Worm (Caenorhabditis elegans) whole organism, L1 larva: Measurements from ENCODE around the gene srlf-33.

ENCODE experiments used
- C16A3.4 ChIP-seq: fragments of 150-350 bp; optimal IDR thresholded peaks from 2 replicates; lab custom pipeline; 2014; ENCODE audit warnings: missing biosample characterization, missing genetic modification characterization
- Y116A8C.19 ChIP-seq: sonication (generic microtip); optimal IDR thresholded peaks from 2 replicates; lab custom pipeline; 2016; ENCODE audit warnings: missing compliant biosample characterization, missing genetic modification characterization, borderline replicate concordance
- alr-1 ChIP-seq: fragments of 200-800 bp; sonication (Bioruptor generic); optimal IDR thresholded peaks from 2 replicates; lab custom pipeline; 2018; ENCODE audit warnings: borderline replicate concordance, mild to moderate bottlenecking, missing genetic modification characterization, missing compliant biosample characterization
- blmp-1 ChIP-seq: fragments of 150-350 bp; optimal IDR thresholded peaks from 2 replicates; lab custom pipeline; 2014; ENCODE audit warnings: missing biosample characterization, missing genetic modification characterization
- ceh-8 ChIP-seq: fragments of 200-800 bp; sonication (Bioruptor generic); optimal IDR thresholded peaks from 2 replicates; lab custom pipeline; 2018; ENCODE audit warnings: mild to moderate bottlenecking, missing genetic modification characterization, moderate library complexity, missing compliant biosample characterization
- ceh-82 ChIP-seq, 3 experiments: fragments of 150-350 bp in 1 of 3; sonication (generic microtip) in 2 of 3; optimal IDR thresholded peaks; 2 replicates each; lab custom pipeline; 2014 to 2017; ENCODE audit warnings: missing biosample characterization in 3 of 3, missing genetic modification characterization in 3 of 3
- ceh-88 ChIP-seq: fragments of 200-800 bp; sonication (Bioruptor generic); IDR thresholded peaks from 2 replicates; pipeline ENCODE4 v1.3.6; 2022; ENCODE audit warnings: missing genetic modification characterization, missing compliant biosample characterization
- dpl-1 ChIP-seq, 3 experiments: fragments of 150-350 bp in 2 of 3; sonication (generic microtip) in 1 of 3; optimal IDR thresholded peaks; 2 replicates each; lab custom pipeline; 2014 to 2017; ENCODE audit warnings: missing biosample characterization in 3 of 3, missing genetic modification characterization in 3 of 3, missing genetic modification reagents in 3 of 3
- efl-1 ChIP-seq, 4 experiments: fragments of 150-350 bp; optimal IDR thresholded peaks in 3 of 4; peaks in 1 of 4; 1 replicate in 1 of 4; 2 replicates in 3 of 4; lab custom pipeline; 2014; ENCODE audit warnings: missing biosample characterization in 2 of 4, missing genetic modification characterization in 2 of 4, missing genetic modification reagents in 2 of 4
- elt-2 ChIP-seq: sonication (generic microtip); optimal IDR thresholded peaks from 2 replicates; lab custom pipeline; 2016; ENCODE audit warnings: missing genetic modification characterization, mild to moderate bottlenecking, inconsistent platforms, missing compliant biosample characterization, missing genetic modification reagents
- elt-3 ChIP-seq, 6 experiments: fragments of 150-350 bp in 1 of 6; sonication (generic microtip); optimal IDR thresholded peaks; 2 replicates each; lab custom pipeline; 2017 to 2018; ENCODE audit warnings: missing biosample characterization in 6 of 6, missing genetic modification characterization in 6 of 6, inconsistent platforms in 1 of 6
- fos-1 ChIP-seq: fragments of 150-350 bp; optimal IDR thresholded peaks from 2 replicates; lab custom pipeline; 2014; ENCODE audit warnings: missing biosample characterization, missing genetic modification characterization
- grh-1 ChIP-seq: fragments of 200-800 bp; sonication (Bioruptor generic); IDR thresholded peaks from 2 replicates; pipeline ENCODE4 v1.3.6; 2022; ENCODE audit warnings: missing genetic modification reagents, missing genetic modification characterization, missing compliant biosample characterization
- hlh-4 ChIP-seq: sonication (generic microtip); optimal IDR thresholded peaks from 2 replicates; lab custom pipeline; 2016; ENCODE audit warnings: mild to moderate bottlenecking, missing genetic modification characterization, missing compliant biosample characterization
- irx-1 ChIP-seq: sonication (generic microtip); optimal IDR thresholded peaks from 2 replicates; lab custom pipeline; 2016; ENCODE audit warnings: missing genetic modification characterization, missing compliant biosample characterization
- isw-1 ChIP-seq: fragments of 200-800 bp; sonication (Bioruptor generic); IDR thresholded peaks from 2 replicates; pipeline ENCODE4 v1.3.6; 2022; ENCODE audit warnings: missing genetic modification characterization, missing compliant biosample characterization
- jun-1 ChIP-seq: fragments of 150-350 bp; optimal IDR thresholded peaks from 2 replicates; lab custom pipeline; 2014; ENCODE audit warnings: missing biosample characterization, missing genetic modification reagents, missing genetic modification characterization
- lin-13 ChIP-seq: fragments of 150-350 bp; optimal IDR thresholded peaks from 2 replicates; lab custom pipeline; 2014; ENCODE audit warnings: missing biosample characterization, missing genetic modification reagents, missing genetic modification characterization
- lin-14 ChIP-seq: fragments of 200-800 bp; sonication (Bioruptor generic); optimal IDR thresholded peaks from 2 replicates; lab custom pipeline; 2018; ENCODE audit warnings: mild to moderate bottlenecking, missing genetic modification characterization, moderate library complexity, missing compliant biosample characterization
- lin-35 ChIP-seq, 2 experiments: fragments of 150-350 bp; optimal IDR thresholded peaks; 2 replicates each; lab custom pipeline; 2014; ENCODE audit warnings: missing biosample characterization in 2 of 2, missing genetic modification characterization in 2 of 2, missing genetic modification reagents in 2 of 2
- lir-3 ChIP-seq: sonication (generic microtip); optimal IDR thresholded peaks from 2 replicates; lab custom pipeline; 2016; ENCODE audit warnings: mild to moderate bottlenecking, missing genetic modification characterization, moderate library complexity, missing compliant biosample characterization; ENCODE audit not compliant: poor library complexity
- lsy-2 ChIP-seq, 2 experiments: fragments of 150-350 bp; optimal IDR thresholded peaks; 2 replicates each; lab custom pipeline; 2014; ENCODE audit warnings: missing biosample characterization in 2 of 2, missing genetic modification characterization in 2 of 2
- mdl-1 ChIP-seq, 2 experiments: fragments of 150-350 bp; optimal IDR thresholded peaks; 2 replicates each; lab custom pipeline; 2014 to 2017; ENCODE audit warnings: missing biosample characterization in 2 of 2, missing genetic modification characterization in 2 of 2, inconsistent platforms in 1 of 2
- mep-1 ChIP-seq: fragments of 150-350 bp; optimal IDR thresholded peaks from 2 replicates; lab custom pipeline; 2014; ENCODE audit warnings: missing biosample characterization, missing genetic modification characterization
- nhr-12 ChIP-seq: sonication (generic microtip); optimal IDR thresholded peaks from 2 replicates; lab custom pipeline; 2017; ENCODE audit warnings: missing biosample characterization, missing genetic modification characterization
- nhr-19 ChIP-seq: fragments of 200-800 bp; sonication (Bioruptor generic); conservative IDR thresholded peaks from 2 replicates; pipeline ENCODE4 v1.3.6; 2022; ENCODE audit warnings: missing genetic modification characterization, missing compliant biosample characterization
- nhr-20 ChIP-seq: sonication (generic microtip); optimal IDR thresholded peaks from 2 replicates; lab custom pipeline; 2016; ENCODE audit warnings: mild to moderate bottlenecking, missing genetic modification characterization, missing compliant biosample characterization
- nhr-47 ChIP-seq: sonication (generic microtip); optimal IDR thresholded peaks from 2 replicates; lab custom pipeline; 2016; ENCODE audit warnings: mild to moderate bottlenecking, missing genetic modification characterization, moderate library complexity, missing compliant biosample characterization
- nhr-71 ChIP-seq: sonication (generic microtip); optimal IDR thresholded peaks from 2 replicates; lab custom pipeline; 2016; ENCODE audit warnings: mild to moderate bottlenecking, missing genetic modification characterization, moderate library complexity, missing compliant biosample characterization
- nhr-77 ChIP-seq: fragments of 150-350 bp; optimal IDR thresholded peaks from 2 replicates; lab custom pipeline; 2014; ENCODE audit warnings: missing biosample characterization, missing genetic modification characterization
- nhr-85 ChIP-seq: sonication (generic microtip); peaks from one replicate; lab custom pipeline; 2016; ENCODE audit warnings: missing genetic modification characterization, inconsistent platforms, missing compliant biosample characterization
- nhr-90 ChIP-seq: sonication (generic microtip); optimal IDR thresholded peaks from 2 replicates; lab custom pipeline; 2016; ENCODE audit warnings: mild to moderate bottlenecking, missing genetic modification characterization, missing compliant biosample characterization; ENCODE audit not compliant: poor library complexity
- pag-3 ChIP-seq: sonication (generic microtip); optimal IDR thresholded peaks from 2 replicates; lab custom pipeline; 2017; ENCODE audit warnings: missing genetic modification characterization, mild to moderate bottlenecking, missing compliant biosample characterization, antibody characterized with exemption, borderline replicate concordance; ENCODE audit not compliant: insufficient read depth
- pqm-1 ChIP-seq: sonication (generic microtip); optimal IDR thresholded peaks from 3 replicates; lab custom pipeline; 2017; ENCODE audit warnings: missing biosample characterization, missing genetic modification characterization
- rnt-1 ChIP-seq: sonication (generic microtip); optimal IDR thresholded peaks from 2 replicates; lab custom pipeline; 2016; ENCODE audit warnings: mild to moderate bottlenecking, missing genetic modification characterization, moderate library complexity, missing compliant biosample characterization
- skn-1 ChIP-seq: fragments of 150-350 bp; optimal IDR thresholded peaks from 2 replicates; lab custom pipeline; 2014; ENCODE audit warnings: missing biosample characterization, missing genetic modification characterization
- snu-23 ChIP-seq: sonication (generic microtip); optimal IDR thresholded peaks from 2 replicates; lab custom pipeline; 2016; ENCODE audit warnings: missing genetic modification characterization, missing compliant biosample characterization
- swsn-7 ChIP-seq: sonication (generic microtip); optimal IDR thresholded peaks from 2 replicates; lab custom pipeline; 2016; ENCODE audit warnings: missing genetic modification characterization, missing compliant biosample characterization
- tbx-2 ChIP-seq: sonication (generic microtip); optimal IDR thresholded peaks from 2 replicates; lab custom pipeline; 2016; ENCODE audit warnings: missing genetic modification characterization, missing compliant biosample characterization
- unc-98 ChIP-seq: fragments of 200-800 bp; sonication (Bioruptor generic); IDR thresholded peaks from 2 replicates; pipeline ENCODE4 v1.3.6; 2022; ENCODE audit warnings: missing genetic modification characterization, missing compliant biosample characterization
- xbp-1 ChIP-seq: sonication (generic microtip); optimal IDR thresholded peaks from 2 replicates; lab custom pipeline; 2016; ENCODE audit warnings: missing genetic modification characterization, missing compliant biosample characterization
- zip-4 ChIP-seq: fragments of 200-800 bp; sonication (Bioruptor generic); optimal IDR thresholded peaks from 2 replicates; lab custom pipeline; 2018; ENCODE audit warnings: mild to moderate bottlenecking, missing genetic modification characterization, moderate library complexity, missing compliant biosample characterization
- ztf-11 ChIP-seq, 2 experiments: sonication (generic microtip); optimal IDR thresholded peaks; 2 replicates each; lab custom pipeline; 2016 to 2017; ENCODE audit warnings: missing genetic modification characterization in 2 of 2, missing biosample characterization in 1 of 2, missing compliant biosample characterization in 1 of 2

The srlf-33 gene

DNA sequence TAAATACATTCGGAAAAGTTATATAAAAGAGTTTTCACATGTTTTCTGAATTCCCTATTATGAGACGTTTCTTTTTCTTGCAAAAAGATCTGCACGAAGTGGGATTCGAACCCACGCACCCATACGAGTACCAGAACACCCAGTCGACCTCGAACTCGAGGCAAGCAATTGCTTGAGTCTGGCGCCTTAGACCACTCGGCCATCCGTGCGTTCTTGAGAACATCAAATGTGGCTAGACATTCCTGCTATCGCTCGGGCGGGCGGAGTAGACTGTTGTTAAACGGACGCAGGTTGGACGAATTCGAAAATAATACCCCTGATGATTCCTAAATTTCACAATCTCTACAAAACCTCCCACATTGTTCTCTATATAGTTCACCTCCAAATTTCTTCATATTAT is 3.1 kb upstream of the srlf-33 start:
- TF ChIP-seq C16A3.4 (tag; lab: Kevin White, UChicago): peak; percentile 43
- TF ChIP-seq elt-2 (tag; lab: Kevin White, UChicago): peak; percentile 32
- peak; percentile 83 for TF ChIP-seq rnt-1
- TF ChIP-seq efl-1 (optimal IDR thresholded peaks at IDR 0.05; lab: Kevin White, UChicago): peak; percentile 27 to 46
- TF ChIP-seq efl-1 (GFP tag; optimal IDR thresholded peaks at IDR 0.05 in 1 of 2; lab: Kevin White, UChicago): peak; percentile 6 to 88
- peak; percentile 27; the same call in 1 of the 2 replicates for TF ChIP-seq grh-1 (GFP tag; lab: Robert Waterston, UW)
- peak; percentile 55 for TF ChIP-seq skn-1 (tag; lab: Kevin White, UChicago)
- TF ChIP-seq swsn-7 (tag; lab: Kevin White, UChicago): peak; percentile 29
- peak in 1 of 2 experiments; percentile 58 for TF ChIP-seq mdl-1 (tag; optimal IDR thresholded peaks at IDR 0.05; lab: Kevin White, UChicago)
- peak in 1 of 2 experiments; percentile 66 for TF ChIP-seq lsy-2 (tag; optimal IDR thresholded peaks at IDR 0.05; lab: Kevin White, UChicago)
- no peak for TF ChIP-seq pag-3 (tag; lab: Kevin White, UChicago)
- TF ChIP-seq unc-98 (GFP tag; lab: Robert Waterston, UW): no peak
- TF ChIP-seq lin-35 (GFP tag; optimal IDR thresholded peaks at IDR 0.05; lab: Kevin White, UChicago): peak; percentile 36 to 76
- no peak for TF ChIP-seq isw-1 (GFP tag; lab: Robert Waterston, UW)
- TF ChIP-seq ceh-8 (GFP tag; lab: Kevin White, UChicago): no peak
- TF ChIP-seq lin-14 (GFP tag; lab: Kevin White, UChicago): peak; percentile 41
- TF ChIP-seq lir-3 (tag; lab: Kevin White, UChicago): no peak
- TF ChIP-seq elt-3 (tag; optimal IDR thresholded peaks at IDR 0.05; lab: Kevin White, UChicago): peak in 2 of 6 experiments; percentile 20 to 21
- TF ChIP-seq nhr-71 (tag; lab: Kevin White, UChicago): peak; percentile 66
- TF ChIP-seq irx-1 (tag; lab: Kevin White, UChicago): peak; percentile 38
- no peak for TF ChIP-seq zip-4 (GFP tag; lab: Kevin White, UChicago)
- peak; percentile 11 for TF ChIP-seq lin-13
- no peak for TF ChIP-seq Y116A8C.19
- TF ChIP-seq jun-1 (tag; lab: Kevin White, UChicago): peak; percentile 8
- TF ChIP-seq ztf-11 (tag; optimal IDR thresholded peaks at IDR 0.05; lab: Kevin White, UChicago): peak in 1 of 2 experiments; percentile 9
- TF ChIP-seq nhr-77 (tag; lab: Kevin White, UChicago): peak; percentile 30
- peak in 2 of 3 experiments; percentile 27 to 35 for TF ChIP-seq ceh-82 (tag; optimal IDR thresholded peaks at IDR 0.05; lab: Kevin White, UChicago)
- TF ChIP-seq nhr-12 (tag; lab: Kevin White, UChicago): no peak
- TF ChIP-seq snu-23: peak; percentile 76
- peak; percentile 15 for TF ChIP-seq tbx-2
- no peak for TF ChIP-seq alr-1 (tag; lab: Kevin White, UChicago)
- TF ChIP-seq nhr-19 (GFP tag; lab: Robert Waterston, UW): peak; percentile 63
- peak; percentile 56 for TF ChIP-seq nhr-47
- TF ChIP-seq dpl-1 (GFP tag; optimal IDR thresholded peaks at IDR 0.05; lab: Kevin White, UChicago): peak in 2 of 3 experiments; percentile 14 to 16
- TF ChIP-seq ceh-88: peak; percentile 41; the same call in 1 of the 2 replicates
- TF ChIP-seq xbp-1: peak; percentile 25
- TF ChIP-seq pqm-1 (tag; lab: Kevin White, UChicago): no peak
- TF ChIP-seq mep-1 (tag; lab: Kevin White, UChicago): peak; percentile 23
- peak; percentile 81 for TF ChIP-seq nhr-85 (tag; lab: Kevin White, UChicago)
- peak; percentile 94 for TF ChIP-seq nhr-20
- peak; percentile 68 for TF ChIP-seq nhr-90 (tag; lab: Kevin White, UChicago)
- TF ChIP-seq fos-1 (tag; lab: Kevin White, UChicago): peak; percentile 49
- peak; percentile 19 for TF ChIP-seq blmp-1 (tag; lab: Kevin White, UChicago)
- no peak for TF ChIP-seq hlh-4 (tag; lab: Kevin White, UChicago)
